Fruit fly (Drosophila melanogaster) whole organism, adult: Measurements from ENCODE around the gene eIF4E5.

Experiments
- CG11617 ChIP-seq: fragments of 200-800 bp; sonication (Bioruptor generic); optimal IDR thresholded peaks from 2 replicates; lab custom pipeline; 2017; ENCODE audit warnings: mild to moderate bottlenecking, missing biosample characterization, missing genetic modification reagents, missing genetic modification characterization
- CG14711 ChIP-seq: fragments of 200-800 bp; sonication (Bioruptor generic); optimal IDR thresholded peaks from 2 replicates; lab custom pipeline; 2018; ENCODE audit warnings: missing biosample characterization, mild to moderate bottlenecking, missing genetic modification characterization, moderate library complexity
- CG33017 ChIP-seq: fragments of 200-800 bp; sonication (Bioruptor generic); optimal IDR thresholded peaks from 2 replicates; lab custom pipeline; 2018; ENCODE audit warnings: missing biosample characterization, mild to moderate bottlenecking, missing genetic modification characterization, moderate library complexity
- CG7101 ChIP-seq: fragments of 200-800 bp; sonication (Bioruptor generic); optimal IDR thresholded peaks from 2 replicates; lab custom pipeline; 2018; ENCODE audit warnings: missing biosample characterization, mild to moderate bottlenecking, missing genetic modification characterization, moderate library complexity
- Crg-1 ChIP-seq: fragments of 200-800 bp; sonication (Bioruptor generic); optimal IDR thresholded peaks from 2 replicates; lab custom pipeline; 2016; ENCODE audit warnings: missing biosample characterization, missing genetic modification characterization
- Hr96 ChIP-seq: fragments of 200-800 bp; sonication (Bioruptor generic); optimal IDR thresholded peaks from 2 replicates; lab custom pipeline; 2016; ENCODE audit warnings: missing biosample characterization, missing genetic modification characterization
- Mnt ChIP-seq: fragments of 200-800 bp; sonication (Bioruptor generic); optimal IDR thresholded peaks from 2 replicates; lab custom pipeline; 2016; ENCODE audit warnings: missing biosample characterization, mild to moderate bottlenecking, missing genetic modification characterization
- kay ChIP-seq: fragments of 200-800 bp; sonication (Bioruptor generic); peaks from one replicate; lab custom pipeline; 2016; ENCODE audit warnings: missing biosample characterization, missing genetic modification characterization, borderline replicate concordance
- ovo ChIP-seq: fragments of 200-800 bp; sonication (Bioruptor generic); optimal IDR thresholded peaks from 2 replicates; lab custom pipeline; 2016; ENCODE audit warnings: missing biosample characterization, missing genetic modification characterization
- pad ChIP-seq: fragments of 200-800 bp; sonication (Bioruptor generic); optimal IDR thresholded peaks from 3 replicates; lab custom pipeline; 2017; ENCODE audit warnings: missing biosample characterization, missing genetic modification characterization, mild to moderate bottlenecking, moderate library complexity, missing genetic modification reagents
- tj ChIP-seq: fragments of 200-800 bp; sonication (Bioruptor generic); optimal IDR thresholded peaks from 3 replicates; lab custom pipeline; 2017; ENCODE audit warnings: missing biosample characterization, mild to moderate bottlenecking, missing genetic modification characterization, moderate library complexity
- toe ChIP-seq: fragments of 200-800 bp; sonication (Bioruptor generic); optimal IDR thresholded peaks from 2 replicates; lab custom pipeline; 2016; ENCODE audit warnings: missing biosample characterization, missing genetic modification characterization

- TF ChIP-seq Crg-1 (GFP tag; lab: Kevin White, UChicago) (no peak), CG33017 (tag; lab: Kevin White, UChicago) (no peak), Mnt (GFP tag; lab: Kevin White, UChicago) (no peak), toe (GFP tag; lab: Kevin White, UChicago) (no peak), tj (GFP tag; lab: Kevin White, UChicago) (no peak), kay (no peak), ovo (GFP tag; lab: Kevin White, UChicago) (no peak), Hr96 (GFP tag; lab: Kevin White, UChicago) (no peak), pad (no peak), CG11617 (GFP tag; lab: Kevin White, UChicago) (no peak), CG7101 (tag; lab: Kevin White, UChicago) (no peak), CG14711 (tag; lab: Kevin White, UChicago) (no peak)
Observed at dm6 chr3L:7893840-7894239, 840 bp upstream of the eIF4E5 start.
